Fruit fly (Drosophila melanogaster) whole organism, embryonic: ENCODE data around the gene Tailor.

Source experiments
- Awh ChIP-seq: fragments of 200-800 bp; sonication (Bioruptor generic); IDR thresholded peaks from 2 replicates; pipeline ENCODE4, ENCODE4 v1.3.6; 2022; ENCODE audit warnings: missing biosample characterization, missing genetic modification characterization
- Bgb ChIP-seq: fragments of 200-800 bp; sonication (Bioruptor generic); IDR thresholded peaks from 2 replicates; pipeline ENCODE4 v1.3.6; 2022; ENCODE audit warnings: missing biosample characterization, missing genetic modification characterization; ENCODE audit not compliant: partially characterized antibody
- CG1024 ChIP-seq: fragments of 200-800 bp; sonication (Bioruptor generic); IDR thresholded peaks from 2 replicates; pipeline ENCODE4 v1.3.6; 2022; ENCODE audit warnings: missing biosample characterization, missing genetic modification characterization
- CG10267 ChIP-seq: fragments of 200-800 bp; sonication (Bioruptor generic); optimal IDR thresholded peaks from 2 replicates; lab custom pipeline; 2018; ENCODE audit warnings: missing biosample characterization, mild to moderate bottlenecking, missing genetic modification characterization, moderate library complexity
- CG12155 ChIP-seq: fragments of 200-800 bp; sonication (Bioruptor generic); optimal IDR thresholded peaks from 3 replicates; lab custom pipeline; 2016; ENCODE audit warnings: missing biosample characterization, missing genetic modification characterization
- CG13424 ChIP-seq: fragments of 200-800 bp; sonication (Bioruptor generic); optimal IDR thresholded peaks from 2 replicates; lab custom pipeline; 2019; ENCODE audit warnings: missing biosample characterization, mild to moderate bottlenecking, missing genetic modification characterization, moderate library complexity
- CG14667 ChIP-seq: fragments of 200-800 bp; sonication (Bioruptor generic); IDR thresholded peaks from 2 replicates; pipeline ENCODE4 v1.3.6; 2022; ENCODE audit warnings: missing biosample characterization, missing genetic modification characterization
- CG14710 ChIP-seq: fragments of 200-800 bp; sonication (Bioruptor generic); optimal IDR thresholded peaks from 3 replicates; lab custom pipeline; 2019; ENCODE audit warnings: missing biosample characterization, mild to moderate bottlenecking, missing genetic modification characterization, moderate library complexity
- CG1529 ChIP-seq: fragments of 200-800 bp; sonication (Bioruptor generic); optimal IDR thresholded peaks from 3 replicates; lab custom pipeline; 2018; ENCODE audit warnings: missing biosample characterization, missing genetic modification characterization
- CG1603 ChIP-seq: fragments of 200-800 bp; sonication (Bioruptor generic); optimal IDR thresholded peaks from 2 replicates; lab custom pipeline; 2019; ENCODE audit warnings: missing biosample characterization, mild to moderate bottlenecking, missing genetic modification characterization, moderate library complexity
- CG16813 ChIP-seq: fragments of 200-800 bp; sonication (Bioruptor generic); IDR thresholded peaks from 3 replicates; pipeline ENCODE4 v1.3.6; 2022; ENCODE audit warnings: missing biosample characterization, missing genetic modification characterization; ENCODE audit not compliant: partially characterized antibody
- CG17568 ChIP-seq: fragments of 200-800 bp; sonication (Bioruptor generic); optimal IDR thresholded peaks from 2 replicates; lab custom pipeline; 2018; ENCODE audit warnings: missing biosample characterization, mild to moderate bottlenecking, missing genetic modification characterization, moderate library complexity
- CG17612 ChIP-seq: fragments of 200-800 bp; sonication (Bioruptor generic); IDR thresholded peaks from 2 replicates; pipeline ENCODE4 v1.3.6; 2022; ENCODE audit warnings: missing biosample characterization, missing genetic modification characterization
- CG18599 ChIP-seq: fragments of 200-800 bp; sonication (Bioruptor generic); optimal IDR thresholded peaks from 3 replicates; lab custom pipeline; 2017; ENCODE audit warnings: missing biosample characterization, missing genetic modification characterization, mild to moderate bottlenecking, moderate library complexity, missing genetic modification reagents
- CG18764 ChIP-seq: fragments of 200-800 bp; sonication (Bioruptor generic); optimal IDR thresholded peaks from 3 replicates; lab custom pipeline; 2016; ENCODE audit warnings: missing biosample characterization, missing genetic modification characterization
- CG32767 ChIP-seq: fragments of 200-800 bp; sonication (Bioruptor generic); IDR thresholded peaks from 2 replicates; pipeline ENCODE4 v1.3.6; 2022; ENCODE audit warnings: missing biosample characterization, missing genetic modification characterization
- CG34376 ChIP-seq: fragments of 200-800 bp; sonication (Bioruptor generic); optimal IDR thresholded peaks from 2 replicates; lab custom pipeline; 2018; ENCODE audit warnings: missing biosample characterization, mild to moderate bottlenecking, missing genetic modification characterization
- CG42726 ChIP-seq: fragments of 200-800 bp; sonication (Bioruptor generic); IDR thresholded peaks from 2 replicates; pipeline ENCODE4 v1.3.6; 2022; ENCODE audit warnings: missing biosample characterization, missing genetic modification characterization; ENCODE audit not compliant: partially characterized antibody
- CG6683 ChIP-seq: fragments of 200-800 bp; sonication (Bioruptor generic); optimal IDR thresholded peaks from 2 replicates; lab custom pipeline; 2017; ENCODE audit warnings: missing biosample characterization, mild to moderate bottlenecking, missing genetic modification characterization, missing genetic modification reagents
- CG8765 ChIP-seq: fragments of 200-800 bp; sonication (Bioruptor generic); IDR thresholded peaks from 2 replicates; pipeline ENCODE4 v1.3.6; 2022; ENCODE audit warnings: missing biosample characterization, missing genetic modification characterization
- CG9876 ChIP-seq: fragments of 200-800 bp; sonication (Bioruptor generic); optimal IDR thresholded peaks from 2 replicates; lab custom pipeline; 2016; ENCODE audit warnings: missing biosample characterization, missing genetic modification characterization
- D ChIP-seq, 2 experiments: fragments of 200-800 bp in 1 of 2; fragments of >200 bp in 1 of 2; sonication (Bioruptor generic) in 1 of 2; optimal IDR thresholded peaks; 2 replicates in 1 of 2; 3 replicates in 1 of 2; lab custom pipeline; 2017; ENCODE audit warnings: mild to moderate bottlenecking in 1 of 2, missing biosample characterization in 1 of 2, missing genetic modification characterization in 1 of 2, missing genetic modification reagents in 1 of 2
- Ets65A ChIP-seq: fragments of 200-800 bp; sonication (Bioruptor generic); peaks from one replicate; lab custom pipeline; 2016; ENCODE audit warnings: missing biosample characterization, missing genetic modification characterization
- Fer3 ChIP-seq: fragments of 200-800 bp; sonication (Bioruptor generic); optimal IDR thresholded peaks from 2 replicates; lab custom pipeline; 2018; ENCODE audit warnings: missing biosample characterization, mild to moderate bottlenecking, missing genetic modification characterization, moderate library complexity
- HHEX ChIP-seq: fragments of 200-800 bp; sonication (Bioruptor generic); optimal IDR thresholded peaks from 3 replicates; lab custom pipeline; 2017; ENCODE audit warnings: missing biosample characterization, mild to moderate bottlenecking, missing genetic modification characterization, missing genetic modification reagents
- Hmr ChIP-seq: fragments of 200-800 bp; sonication (Bioruptor generic); optimal IDR thresholded peaks from 3 replicates; lab custom pipeline; 2017; ENCODE audit warnings: mild to moderate bottlenecking, missing biosample characterization, missing genetic modification reagents, missing genetic modification characterization
- Hr78 ChIP-seq, 2 experiments: fragments of 200-800 bp in 1 of 2; fragments of >200 bp in 1 of 2; sonication (Bioruptor generic) in 1 of 2; optimal IDR thresholded peaks; 2 replicates each; lab custom pipeline; 2017 to 2019; ENCODE audit warnings: missing biosample characterization in 2 of 2, missing genetic modification characterization in 2 of 2, mild to moderate bottlenecking in 1 of 2, moderate library complexity in 1 of 2
- Jarid2 ChIP-seq: fragments of 200-800 bp; sonication (Bioruptor generic); optimal IDR thresholded peaks from 3 replicates; lab custom pipeline; 2017; ENCODE audit warnings: mild to moderate bottlenecking, missing biosample characterization, missing genetic modification reagents, missing genetic modification characterization
- Pdp1 ChIP-seq, 2 experiments: fragments of 200-800 bp; sonication (Bioruptor generic); optimal IDR thresholded peaks; 3 replicates each; lab custom pipeline; 2016; ENCODE audit warnings: missing biosample characterization in 2 of 2, missing genetic modification characterization in 2 of 2, mild to moderate bottlenecking in 1 of 2, moderate library complexity in 1 of 2
- Scr ChIP-seq: fragments of 200-800 bp; sonication (Bioruptor generic); IDR thresholded peaks from 2 replicates; pipeline ENCODE4 v1.3.6; 2022; ENCODE audit warnings: missing biosample characterization, missing genetic modification characterization; ENCODE audit not compliant: partially characterized antibody
- Sry-δ ChIP-seq: fragments of 200-800 bp; sonication (Bioruptor generic); optimal IDR thresholded peaks from 2 replicates; lab custom pipeline; 2016; ENCODE audit warnings: missing biosample characterization, missing genetic modification characterization
- Ssrp ChIP-seq: fragments of 200-800 bp; sonication (Bioruptor generic); optimal IDR thresholded peaks from 2 replicates; lab custom pipeline; 2018; ENCODE audit warnings: missing biosample characterization, mild to moderate bottlenecking, missing genetic modification characterization, moderate library complexity
- ara ChIP-seq: fragments of 200-800 bp; sonication (Bioruptor generic); IDR thresholded peaks from 2 replicates; pipeline ENCODE4 v1.3.6; 2022; ENCODE audit warnings: missing biosample characterization, missing genetic modification characterization
- az2 ChIP-seq: fragments of 200-800 bp; sonication (Bioruptor generic); optimal IDR thresholded peaks from 3 replicates; lab custom pipeline; 2016; ENCODE audit warnings: missing biosample characterization, missing genetic modification characterization
- bab2 ChIP-seq: fragments of 200-800 bp; sonication (Bioruptor generic); optimal IDR thresholded peaks from 2 replicates; lab custom pipeline; 2016; ENCODE audit warnings: missing biosample characterization, missing genetic modification characterization
- dan ChIP-seq: fragments of 200-800 bp; sonication (Bioruptor generic); IDR thresholded peaks from 2 replicates; pipeline ENCODE4 v1.3.6; 2022; ENCODE audit warnings: missing biosample characterization, missing genetic modification characterization
- dati ChIP-seq: fragments of 200-800 bp; sonication (Bioruptor generic); IDR thresholded peaks from 2 replicates; pipeline ENCODE4 v1.3.6; 2022; ENCODE audit warnings: missing biosample characterization, missing genetic modification characterization
- esg ChIP-seq: fragments of 200-800 bp; sonication (Bioruptor generic); conservative IDR thresholded peaks from 2 replicates; pipeline ENCODE4 v1.3.6; 2022; ENCODE audit warnings: missing biosample characterization, missing genetic modification characterization
- exex ChIP-seq: fragments of 200-800 bp; sonication (Bioruptor generic); optimal IDR thresholded peaks from 4 replicates; lab custom pipeline; 2018; ENCODE audit warnings: missing biosample characterization, mild to moderate bottlenecking, missing genetic modification characterization, moderate library complexity
- eyg ChIP-seq: fragments of 200-800 bp; sonication (Bioruptor generic); optimal IDR thresholded peaks from 3 replicates; lab custom pipeline; 2016; ENCODE audit warnings: missing biosample characterization, missing genetic modification characterization
- ftz-f1 ChIP-seq: fragments of 200-800 bp; sonication (Bioruptor generic); optimal IDR thresholded peaks from 2 replicates; lab custom pipeline; 2016; ENCODE audit warnings: missing biosample characterization, missing genetic modification characterization
- jing ChIP-seq: fragments of 200-800 bp; sonication (Bioruptor generic); optimal IDR thresholded peaks from 2 replicates; lab custom pipeline; 2018; ENCODE audit warnings: missing biosample characterization, mild to moderate bottlenecking, missing genetic modification characterization
- maf-S ChIP-seq: fragments of 200-800 bp; sonication (Bioruptor generic); optimal IDR thresholded peaks from 2 replicates; lab custom pipeline; 2016; ENCODE audit warnings: missing biosample characterization, missing genetic modification characterization
- org-1 ChIP-seq: fragments of 200-800 bp; sonication (Bioruptor generic); optimal IDR thresholded peaks from 2 replicates; lab custom pipeline; 2017; ENCODE audit warnings: missing biosample characterization, missing genetic modification characterization
- phol ChIP-seq: fragments of 200-800 bp; sonication (Bioruptor generic); optimal IDR thresholded peaks from 3 replicates; lab custom pipeline; 2018; ENCODE audit warnings: missing biosample characterization, mild to moderate bottlenecking, missing genetic modification characterization, moderate library complexity
- schlank ChIP-seq: fragments of 200-800 bp; sonication (Bioruptor generic); optimal IDR thresholded peaks from 2 replicates; lab custom pipeline; 2018; ENCODE audit warnings: missing biosample characterization, mild to moderate bottlenecking, missing genetic modification characterization
- sim ChIP-seq: fragments of 200-800 bp; sonication (Bioruptor generic); IDR thresholded peaks from 2 replicates; pipeline ENCODE4 v1.3.6; 2022; ENCODE audit warnings: missing biosample characterization, missing genetic modification characterization
- ssp ChIP-seq: fragments of 200-800 bp; sonication (Bioruptor generic); IDR thresholded peaks from 2 replicates; pipeline ENCODE4 v1.3.6; 2022; ENCODE audit warnings: missing biosample characterization, missing genetic modification characterization

The Tailor gene

dm6 chr3R:7093592-7093991 lies 7.7 kb upstream of the Tailor start (continued):
- TF ChIP-seq az2 (GFP tag; lab: Kevin White, UChicago) (peak; percentile 19), Bgb (GFP tag; lab: Robert Waterston, UW) (no peak), CG10267 (tag; lab: Kevin White, UChicago) (peak; percentile 29), Sry-δ (GFP tag; lab: Kevin White, UChicago) (peak; percentile 60)

dm6 chr3R:7091904-7092303 lies 6.0 kb upstream of the Tailor start:
- TF ChIP-seq CG1529 (GFP tag; lab: Kevin White, UChicago) (peak; percentile 12), CG18764 (GFP tag; lab: Kevin White, UChicago) (no peak), org-1 (GFP tag; lab: Kevin White, UChicago) (no peak), CG1603 (tag; lab: Kevin White, UChicago) (peak; percentile 70), CG9876 (GFP tag; lab: Kevin White, UChicago) (no peak), Sry-δ (GFP tag; lab: Kevin White, UChicago) (peak; percentile 86), dan (GFP tag; lab: Robert Waterston, UW) (no peak), CG8765 (GFP tag; lab: Robert Waterston, UW) (no peak), Pdp1 (GFP tag; optimal IDR thresholded peaks at IDR 0.05; lab: Kevin White, UChicago) (peak; percentile 5 to 66), CG14667 (GFP tag; lab: Robert Waterston, UW) (no peak), CG17612 (no peak), Scr (GFP tag; lab: Robert Waterston, UW) (peak; percentile 62), maf-S (GFP tag; lab: Kevin White, UChicago) (no peak), CG18599 (no peak), jing (GFP tag; lab: Kevin White, UChicago) (no peak), CG16813 (GFP tag; lab: Robert Waterston, UW) (peak; percentile 69), Awh (GFP tag; lab: Robert Waterston, UW) (no peak), dati (GFP tag; lab: Robert Waterston, UW) (no peak), HHEX (no peak), CG14710 (peak; percentile 71), ara (GFP tag; lab: Robert Waterston, UW) (no peak), ftz-f1 (no peak), phol (tag; lab: Kevin White, UChicago) (peak; percentile 37), CG17568 (GFP tag; lab: Kevin White, UChicago) (no peak), Fer3 (tag; lab: Kevin White, UChicago) (no peak), eyg (no peak), CG13424 (tag; lab: Kevin White, UChicago) (peak; percentile 27), CG34376 (GFP tag; lab: Kevin White, UChicago) (no peak), CG42726 (GFP tag; lab: Robert Waterston, UW) (peak; percentile 59; the same call in 1 of the 2 replicates), Hmr (GFP tag; lab: Kevin White, UChicago) (peak; percentile 26), bab2 (GFP tag; lab: Kevin White, UChicago) (peak; percentile 12), Hr78 (GFP tag; optimal IDR thresholded peaks at IDR 0.05; lab: Kevin White, UChicago) (no peak), schlank (tag; lab: Kevin White, UChicago) (no peak), CG32767 (no peak), Ssrp (tag; lab: Kevin White, UChicago) (no peak), exex (no peak), Jarid2 (GFP tag; lab: Kevin White, UChicago) (no peak), Ets65A (GFP tag; lab: Kevin White, UChicago) (no peak), CG12155 (GFP tag; lab: Kevin White, UChicago) (peak; percentile 38), ssp (GFP tag; lab: Robert Waterston, UW) (no peak), sim (GFP tag; lab: Robert Waterston, UW) (no peak), D (optimal IDR thresholded peaks at IDR 0.05; lab: Kevin White, UChicago) (no peak), D (GFP tag; optimal IDR thresholded peaks at IDR 0.05; lab: Kevin White, UChicago) (no peak), CG1024 (no peak), esg (GFP tag; lab: Robert Waterston, UW) (no peak), CG6683 (GFP tag; lab: Kevin White, UChicago) (no peak)
